Fruit fly (Drosophila melanogaster) whole organism, embryonic: ENCODE data around the gene Mob3.

Experiments used
- Adf1 ChIP-seq: fragments of 200-800 bp; sonication (Bioruptor generic); IDR thresholded peaks from 2 replicates; pipeline ENCODE4 v1.3.6; 2022; ENCODE audit warnings: missing biosample characterization, missing genetic modification characterization
- Atf-2 ChIP-seq: fragments of 200-800 bp; sonication (Bioruptor generic); optimal IDR thresholded peaks from 2 replicates; lab custom pipeline; 2016; ENCODE audit warnings: missing biosample characterization, missing genetic modification characterization
- CG11695 ChIP-seq: fragments of 200-800 bp; sonication (Bioruptor generic); IDR thresholded peaks from 3 replicates; pipeline ENCODE4 v1.3.6; 2022; ENCODE audit warnings: missing biosample characterization, missing genetic modification characterization
- CG14860 ChIP-seq: fragments of 200-800 bp; sonication (Bioruptor generic); IDR thresholded peaks from 3 replicates; pipeline ENCODE4 v1.3.6; 2022; ENCODE audit warnings: missing biosample characterization, missing genetic modification characterization; ENCODE audit not compliant: partially characterized antibody
- CG15479 ChIP-seq: fragments of 200-800 bp; sonication (Bioruptor generic); optimal IDR thresholded peaks from 3 replicates; lab custom pipeline; 2019; ENCODE audit warnings: missing biosample characterization, mild to moderate bottlenecking, missing genetic modification characterization, moderate library complexity
- CG15696 ChIP-seq: fragments of 200-800 bp; sonication (Bioruptor generic); optimal IDR thresholded peaks from 2 replicates; lab custom pipeline; 2019; ENCODE audit warnings: missing biosample characterization, mild to moderate bottlenecking, missing genetic modification characterization, moderate library complexity
- CG17361 ChIP-seq: fragments of 200-800 bp; sonication (Bioruptor generic); IDR thresholded peaks from 3 replicates; pipeline ENCODE4 v1.3.6; 2022; ENCODE audit warnings: missing biosample characterization, missing genetic modification characterization
- CG18619 ChIP-seq: fragments of 200-800 bp; sonication (Bioruptor generic); optimal IDR thresholded peaks from 3 replicates; lab custom pipeline; 2017; ENCODE audit warnings: missing biosample characterization, mild to moderate bottlenecking, missing genetic modification characterization
- CG18764 ChIP-seq: fragments of 200-800 bp; sonication (Bioruptor generic); optimal IDR thresholded peaks from 3 replicates; lab custom pipeline; 2016; ENCODE audit warnings: missing biosample characterization, missing genetic modification characterization
- CG30403 ChIP-seq: fragments of 200-800 bp; sonication (Bioruptor generic); optimal IDR thresholded peaks from 3 replicates; lab custom pipeline; 2016; ENCODE audit warnings: missing biosample characterization, missing genetic modification characterization
- CG32767 ChIP-seq: fragments of 200-800 bp; sonication (Bioruptor generic); IDR thresholded peaks from 2 replicates; pipeline ENCODE4 v1.3.6; 2022; ENCODE audit warnings: missing biosample characterization, missing genetic modification characterization
- CG34376 ChIP-seq: fragments of 200-800 bp; sonication (Bioruptor generic); optimal IDR thresholded peaks from 2 replicates; lab custom pipeline; 2018; ENCODE audit warnings: missing biosample characterization, mild to moderate bottlenecking, missing genetic modification characterization
- CG34422 ChIP-seq: fragments of 200-800 bp; sonication (Bioruptor generic); IDR thresholded peaks from 3 replicates; pipeline ENCODE4 v1.3.6; 2022; ENCODE audit warnings: missing biosample characterization, missing genetic modification characterization
- CG3726 ChIP-seq: fragments of 200-800 bp; sonication (Bioruptor generic); IDR thresholded peaks from 3 replicates; pipeline ENCODE4, ENCODE4 v1.3.6; 2022; ENCODE audit warnings: missing biosample characterization, missing genetic modification characterization
- CG4404 ChIP-seq: fragments of 200-800 bp; sonication (Bioruptor generic); IDR thresholded peaks from 2 replicates; pipeline ENCODE4 v1.3.6; 2022; ENCODE audit warnings: missing biosample characterization, missing genetic modification characterization
- CG4707 ChIP-seq: fragments of 200-800 bp; sonication (Bioruptor generic); optimal IDR thresholded peaks from 2 replicates; lab custom pipeline; 2018; ENCODE audit warnings: missing biosample characterization, mild to moderate bottlenecking, missing genetic modification characterization, moderate library complexity
- CG6689 ChIP-seq: fragments of 200-800 bp; sonication (Bioruptor generic); IDR thresholded peaks from 2 replicates; pipeline ENCODE4 v1.3.6; 2022; ENCODE audit warnings: missing biosample characterization, missing genetic modification characterization
- CG8089 ChIP-seq: fragments of 200-800 bp; sonication (Bioruptor generic); optimal IDR thresholded peaks from 3 replicates; lab custom pipeline; 2016; ENCODE audit warnings: missing biosample characterization, missing genetic modification characterization
- CG9797 ChIP-seq: fragments of 200-800 bp; sonication (Bioruptor generic); optimal IDR thresholded peaks from 3 replicates; lab custom pipeline; 2018; ENCODE audit warnings: missing biosample characterization, mild to moderate bottlenecking, missing genetic modification characterization
- Chrac-16 ChIP-seq: fragments of 200-800 bp; sonication (Bioruptor generic); optimal IDR thresholded peaks from 3 replicates; lab custom pipeline; 2016; ENCODE audit warnings: missing biosample characterization, missing genetic modification characterization
- Dp ChIP-seq: fragments of 200-800 bp; sonication (Bioruptor generic); optimal IDR thresholded peaks from 2 replicates; lab custom pipeline; 2018; ENCODE audit warnings: missing biosample characterization, mild to moderate bottlenecking, missing genetic modification characterization, moderate library complexity
- Drgx ChIP-seq: fragments of 200-800 bp; sonication (Bioruptor generic); IDR thresholded peaks from 2 replicates; pipeline ENCODE4 v1.3.6; 2022; ENCODE audit warnings: missing biosample characterization, missing genetic modification characterization
- ERR ChIP-seq: fragments of 200-800 bp; sonication (Bioruptor generic); optimal IDR thresholded peaks from 2 replicates; lab custom pipeline; 2016; ENCODE audit warnings: missing biosample characterization, missing genetic modification characterization
- Eip74EF ChIP-seq, 2 experiments: fragments of 200-800 bp in 1 of 2; fragments of >200 bp in 1 of 2; sonication (Bioruptor generic) in 1 of 2; optimal IDR thresholded peaks; 2 replicates each; lab custom pipeline; 2017 to 2019; ENCODE audit warnings: missing biosample characterization in 2 of 2, missing genetic modification characterization in 2 of 2, mild to moderate bottlenecking in 1 of 2, moderate library complexity in 1 of 2
- HLHmδ ChIP-seq: fragments of 200-800 bp; sonication (Bioruptor generic); optimal IDR thresholded peaks from 2 replicates; lab custom pipeline; 2018; ENCODE audit warnings: missing biosample characterization, mild to moderate bottlenecking, missing genetic modification characterization, moderate library complexity
- MBD-R2 ChIP-seq: fragments of 200-800 bp; sonication (Bioruptor generic); IDR thresholded peaks from 2 replicates; pipeline ENCODE4 v1.3.6; 2022; ENCODE audit warnings: missing biosample characterization, missing genetic modification characterization
- Optix ChIP-seq: fragments of 200-800 bp; sonication (Bioruptor generic); IDR thresholded peaks from 3 replicates; pipeline ENCODE4 v1.3.6; 2022; ENCODE audit warnings: missing biosample characterization, missing genetic modification characterization
- Taf1 ChIP-seq: fragments of 200-800 bp; sonication (Bioruptor generic); IDR thresholded peaks from 2 replicates; pipeline ENCODE4 v1.3.6; 2022; ENCODE audit warnings: missing biosample characterization, missing genetic modification characterization
- Xrp1 ChIP-seq: fragments of 200-800 bp; sonication (Bioruptor generic); IDR thresholded peaks from 2 replicates; pipeline ENCODE4 v1.3.6; 2022; ENCODE audit warnings: missing biosample characterization, missing genetic modification characterization
- abd-A ChIP-seq: fragments of 200-800 bp; sonication (Bioruptor generic); optimal IDR thresholded peaks from 3 replicates; lab custom pipeline; 2019; ENCODE audit warnings: missing biosample characterization, mild to moderate bottlenecking, missing genetic modification characterization, moderate library complexity
- ap ChIP-seq: fragments of 200-800 bp; sonication (Bioruptor generic); IDR thresholded peaks from 2 replicates; pipeline ENCODE4 v1.3.6; 2022; ENCODE audit warnings: missing biosample characterization, missing genetic modification characterization
- ase ChIP-seq: fragments of 200-800 bp; sonication (Bioruptor generic); IDR thresholded peaks from 3 replicates; pipeline ENCODE4 v1.3.6; 2022; ENCODE audit warnings: missing biosample characterization, missing genetic modification characterization
- cg ChIP-seq: fragments of 200-800 bp; sonication (Bioruptor generic); optimal IDR thresholded peaks from 3 replicates; lab custom pipeline; 2019; ENCODE audit warnings: missing biosample characterization, mild to moderate bottlenecking, missing genetic modification characterization, moderate library complexity
- croc ChIP-seq: fragments of 200-800 bp; sonication (Bioruptor generic); conservative IDR thresholded peaks from 3 replicates; pipeline ENCODE4 v1.3.6; 2022; ENCODE audit warnings: missing biosample characterization, missing genetic modification characterization
- crol ChIP-seq: fragments of 200-800 bp; sonication (Bioruptor generic); IDR thresholded peaks from 2 replicates; pipeline ENCODE4 v1.3.6; 2022; ENCODE audit warnings: missing biosample characterization, missing genetic modification characterization
- cwo ChIP-seq: fragments of 200-800 bp; sonication (Bioruptor generic); optimal IDR thresholded peaks from 3 replicates; lab custom pipeline; 2017; ENCODE audit warnings: missing biosample characterization, missing genetic modification characterization, mild to moderate bottlenecking, moderate library complexity, missing genetic modification reagents
- en ChIP-seq: fragments of 200-800 bp; sonication (Bioruptor generic); optimal IDR thresholded peaks from 2 replicates; lab custom pipeline; 2016; ENCODE audit warnings: missing biosample characterization, missing genetic modification characterization
- gsb ChIP-seq: fragments of 200-800 bp; sonication (Bioruptor generic); IDR thresholded peaks from 2 replicates; pipeline ENCODE4 v1.3.6; 2022; ENCODE audit warnings: missing biosample characterization, missing genetic modification characterization
- gt ChIP-seq: fragments of 200-800 bp; sonication (Bioruptor generic); IDR thresholded peaks from 2 replicates; pipeline ENCODE4 v1.3.6; 2022; ENCODE audit warnings: missing biosample characterization, missing genetic modification characterization
- h ChIP-seq: fragments of >200 bp; optimal IDR thresholded peaks from 2 replicates; lab custom pipeline; 2017
- hkb ChIP-seq, 2 experiments: fragments of 200-800 bp in 1 of 2; fragments of >200 bp in 1 of 2; sonication (Bioruptor generic) in 1 of 2; IDR thresholded peaks in 1 of 2; optimal IDR thresholded peaks in 1 of 2; 2 replicates each; pipeline versions ENCODE4 v1.3.6 to Lab custom; 2017 to 2022; ENCODE audit warnings: missing biosample characterization in 1 of 2, missing genetic modification characterization in 1 of 2
- klu ChIP-seq: fragments of 200-800 bp; sonication (Bioruptor generic); IDR thresholded peaks from 2 replicates; pipeline ENCODE4 v1.3.6; 2022; ENCODE audit warnings: missing biosample characterization, missing genetic modification characterization
- mam ChIP-seq: fragments of 200-800 bp; sonication (Bioruptor generic); optimal IDR thresholded peaks from 3 replicates; lab custom pipeline; 2016; ENCODE audit warnings: missing biosample characterization, missing genetic modification characterization
- nmo ChIP-seq: fragments of 200-800 bp; sonication (Bioruptor generic); optimal IDR thresholded peaks from 2 replicates; lab custom pipeline; 2018; ENCODE audit warnings: missing biosample characterization, mild to moderate bottlenecking, missing genetic modification characterization, moderate library complexity
- nom ChIP-seq: fragments of 200-800 bp; sonication (Bioruptor generic); optimal IDR thresholded peaks from 2 replicates; lab custom pipeline; 2017; ENCODE audit warnings: missing biosample characterization, missing genetic modification characterization, mild to moderate bottlenecking, moderate library complexity, missing genetic modification reagents
- pfk ChIP-seq: fragments of 200-800 bp; sonication (Bioruptor generic); optimal IDR thresholded peaks from 2 replicates; lab custom pipeline; 2018; ENCODE audit warnings: missing biosample characterization, mild to moderate bottlenecking, missing genetic modification characterization, moderate library complexity
- prd ChIP-seq, 3 experiments: fragments of >200 bp in 2 of 3; fragments of 200-800 bp in 1 of 3; sonication (Bioruptor generic) in 1 of 3; optimal IDR thresholded peaks in 2 of 3; IDR thresholded peaks in 1 of 3; 2 replicates in 2 of 3; 3 replicates in 1 of 3; pipeline versions ENCODE4 v1.3.6 to Lab custom; 2017 to 2022; ENCODE audit warnings: missing biosample characterization in 1 of 3, missing genetic modification characterization in 1 of 3
- psq ChIP-seq: fragments of 200-800 bp; sonication (Bioruptor generic); optimal IDR thresholded peaks from 2 replicates; lab custom pipeline; 2017; ENCODE audit warnings: missing biosample characterization, missing genetic modification characterization
- row ChIP-seq: fragments of 200-800 bp; sonication (Bioruptor generic); IDR thresholded peaks from 3 replicates; pipeline ENCODE4 v1.3.6; 2022; ENCODE audit warnings: missing biosample characterization, missing genetic modification characterization
- sens-2 ChIP-seq: fragments of 200-800 bp; sonication (Bioruptor generic); IDR thresholded peaks from 2 replicates; pipeline ENCODE4 v1.3.6; 2022; ENCODE audit warnings: missing biosample characterization, missing genetic modification characterization
- wor ChIP-seq: fragments of 200-800 bp; sonication (Bioruptor generic); IDR thresholded peaks from 2 replicates; pipeline ENCODE4 v1.3.6; 2022; ENCODE audit warnings: missing biosample characterization, missing genetic modification characterization

Gene Mob3

dm6 chr2L:10276846-10277245, 11.7 kb downstream of the Mob3 start (continued):
- TF ChIP-seq ase: peak; percentile 25; the same call in 1 of the 3 replicates
- TF ChIP-seq gsb (GFP tag; lab: Robert Waterston, UW): no peak
- no peak for TF ChIP-seq Atf-2 (GFP tag; lab: Kevin White, UChicago)
- TF ChIP-seq CG9797: no peak
- no peak for TF ChIP-seq Optix (GFP tag; lab: Robert Waterston, UW)
- TF ChIP-seq Eip74EF (GFP tag; optimal IDR thresholded peaks at IDR 0.05; lab: Kevin White, UChicago): no peak
- TF ChIP-seq CG3726 (GFP tag; lab: Robert Waterston, UW): no peak
- TF ChIP-seq HLHmδ (GFP tag; lab: Kevin White, UChicago): no peak
- peak; percentile 1 for TF ChIP-seq en (GFP tag; lab: Kevin White, UChicago)
- no peak for TF ChIP-seq prd (optimal IDR thresholded peaks at IDR 0.05; lab: Kevin White, UChicago)
- no peak; the same call in 2 of the 3 replicates for TF ChIP-seq prd (GFP tag; IDR thresholded peaks at IDR 0.05; lab: Robert Waterston, UW)
- no peak for TF ChIP-seq CG8089 (GFP tag; lab: Kevin White, UChicago)
- TF ChIP-seq CG30403 (GFP tag; lab: Kevin White, UChicago): peak; percentile 31
- no peak for TF ChIP-seq hkb (optimal IDR thresholded peaks at IDR 0.05; lab: Kevin White, UChicago)
- no peak for TF ChIP-seq hkb (GFP tag; IDR thresholded peaks at IDR 0.05; lab: Robert Waterston, UW)
- no peak for TF ChIP-seq Taf1
- TF ChIP-seq CG18764 (GFP tag; lab: Kevin White, UChicago): no peak
- no peak for TF ChIP-seq ERR (GFP tag; lab: Kevin White, UChicago)
- peak; percentile 19; the same call in 1 of the 2 replicates for TF ChIP-seq CG6689 (GFP tag; lab: Robert Waterston, UW)
- peak; percentile 14; the same call in 1 of the 2 replicates for TF ChIP-seq Xrp1
- TF ChIP-seq ap (GFP tag; lab: Robert Waterston, UW): no peak
- TF ChIP-seq cwo (GFP tag; lab: Kevin White, UChicago): no peak
- TF ChIP-seq CG14860 (GFP tag; lab: Robert Waterston, UW): no peak
- TF ChIP-seq crol (GFP tag; lab: Robert Waterston, UW): no peak
- TF ChIP-seq wor (GFP tag; lab: Robert Waterston, UW): no peak
- peak; percentile 63 for TF ChIP-seq Drgx (GFP tag; lab: Robert Waterston, UW)
- TF ChIP-seq croc (GFP tag; lab: Robert Waterston, UW): no peak
- TF ChIP-seq CG11695 (GFP tag; lab: Robert Waterston, UW): no peak
- TF ChIP-seq CG15479 (GFP tag; lab: Kevin White, UChicago): no peak
- TF ChIP-seq nmo (GFP tag; lab: Kevin White, UChicago): no peak
- TF ChIP-seq MBD-R2: no peak
- TF ChIP-seq row (GFP tag; lab: Robert Waterston, UW): peak; percentile 37; the same call in 1 of the 3 replicates
- no peak for TF ChIP-seq abd-A
- no peak for TF ChIP-seq psq (GFP tag; lab: Kevin White, UChicago)
- TF ChIP-seq CG34376 (GFP tag; lab: Kevin White, UChicago): no peak
- no peak for TF ChIP-seq pfk (GFP tag; lab: Kevin White, UChicago)
- no peak for TF ChIP-seq gt (GFP tag; lab: Robert Waterston, UW)
- no peak for TF ChIP-seq CG32767
- no peak for TF ChIP-seq CG18619
- no peak for TF ChIP-seq mam
- TF ChIP-seq klu: no peak
- no peak for TF ChIP-seq CG4404 (GFP tag; lab: Robert Waterston, UW)
- no peak for TF ChIP-seq h
- peak; percentile 46; the same call in 1 of the 3 replicates for TF ChIP-seq CG34422 (GFP tag; lab: Robert Waterston, UW)
- no peak for TF ChIP-seq nom
- TF ChIP-seq Chrac-16 (GFP tag; lab: Kevin White, UChicago): peak; percentile 14
- peak; percentile 30; the same call in 1 of the 3 replicates for TF ChIP-seq CG17361
- no peak for TF ChIP-seq Adf1 (GFP tag; lab: Robert Waterston, UW)
- TF ChIP-seq CG4707: no peak
- TF ChIP-seq CG15696 (tag; lab: Kevin White, UChicago): no peak
- no peak for TF ChIP-seq Dp (GFP tag; lab: Kevin White, UChicago)
- no peak for TF ChIP-seq sens-2 (GFP tag; lab: Robert Waterston, UW)
- TF ChIP-seq cg: peak; percentile 92
